Worm (Caenorhabditis elegans) whole organism, mixed stage, embryonic: ENCODE data around the gene ZC132.9.
"Not testable (repeated sequence)": the region's sequence is repeated elsewhere in the genome, so short reads cannot be mapped to it uniquely, and the experiment has no call there.

Experiments
- M03D4.4 ChIP-seq: sonication (generic microtip); optimal IDR thresholded peaks from 2 replicates; lab custom pipeline; 2017; ENCODE audit warnings: mild to moderate bottlenecking, missing genetic modification characterization, missing compliant biosample characterization
- bed-3 ChIP-seq: fragments of 200-800 bp; sonication (Bioruptor generic); optimal IDR thresholded peaks from 3 replicates; lab custom pipeline; 2018; ENCODE audit warnings: mild to moderate bottlenecking, missing genetic modification characterization, moderate library complexity, missing compliant biosample characterization
- ceh-39 ChIP-seq: fragments of 150-350 bp; optimal IDR thresholded peaks from 2 replicates; lab custom pipeline; 2014; ENCODE audit warnings: missing biosample characterization, missing genetic modification characterization
- ceh-83 ChIP-seq: fragments of 200-800 bp; sonication (Bioruptor generic); optimal IDR thresholded peaks from 2 replicates; lab custom pipeline; 2018; ENCODE audit warnings: mild to moderate bottlenecking, missing genetic modification characterization, missing compliant biosample characterization
- cnd-1 ChIP-seq: fragments of 200-800 bp; sonication (Bioruptor generic); optimal IDR thresholded peaks from 2 replicates; lab custom pipeline; 2018; ENCODE audit warnings: mild to moderate bottlenecking, missing genetic modification characterization, missing compliant biosample characterization
- elt-1 ChIP-seq: sonication (generic microtip); optimal IDR thresholded peaks from 2 replicates; lab custom pipeline; 2017; ENCODE audit warnings: missing genetic modification characterization, mild to moderate bottlenecking, missing compliant biosample characterization, antibody characterized with exemption, moderate library complexity, borderline replicate concordance; ENCODE audit not compliant: insufficient read depth
- ham-2 ChIP-seq: fragments of 200-800 bp; sonication (Bioruptor generic); optimal IDR thresholded peaks from 2 replicates; lab custom pipeline; 2018; ENCODE audit warnings: mild to moderate bottlenecking, missing genetic modification characterization, missing compliant biosample characterization
- lin-32 ChIP-seq: fragments of 200-800 bp; sonication (Bioruptor generic); optimal IDR thresholded peaks from 2 replicates; lab custom pipeline; 2018; ENCODE audit warnings: mild to moderate bottlenecking, missing genetic modification characterization, missing compliant biosample characterization
- lsy-2 ChIP-seq: fragments of 150-350 bp; optimal IDR thresholded peaks from 2 replicates; lab custom pipeline; 2014; ENCODE audit warnings: missing biosample characterization, missing genetic modification characterization
- mab-5 ChIP-seq: fragments of 150-350 bp; optimal IDR thresholded peaks from 2 replicates; lab custom pipeline; 2014; ENCODE audit warnings: missing biosample characterization, missing genetic modification characterization
- mep-1 ChIP-seq: fragments of 150-350 bp; optimal IDR thresholded peaks from 2 replicates; lab custom pipeline; 2017; ENCODE audit warnings: missing biosample characterization, missing genetic modification reagents, missing genetic modification characterization, inconsistent platforms
- mls-2 ChIP-seq: sonication (generic microtip); optimal IDR thresholded peaks from 2 replicates; lab custom pipeline; 2016; ENCODE audit warnings: mild to moderate bottlenecking, missing genetic modification characterization, moderate library complexity, missing compliant biosample characterization
- nhr-76 ChIP-seq: sonication (generic microtip); optimal IDR thresholded peaks from 2 replicates; lab custom pipeline; 2017; ENCODE audit warnings: missing biosample characterization, missing genetic modification characterization
- pha-4 ChIP-seq: fragments of 150-350 bp; optimal IDR thresholded peaks from 2 replicates; lab custom pipeline; 2018; ENCODE audit warnings: missing biosample characterization, missing genetic modification reagents, missing genetic modification characterization
- sem-2 ChIP-seq: fragments of 200-800 bp; sonication (Bioruptor generic); optimal IDR thresholded peaks from 2 replicates; lab custom pipeline; 2018; ENCODE audit warnings: mild to moderate bottlenecking, missing genetic modification characterization, missing compliant biosample characterization
- snpc-4 ChIP-seq: fragments of 150-350 bp; optimal IDR thresholded peaks from 2 replicates; lab custom pipeline; 2014; ENCODE audit warnings: missing biosample characterization, missing genetic modification characterization
- tbx-8 ChIP-seq: fragments of 200-800 bp; sonication (Bioruptor generic); optimal IDR thresholded peaks from 2 replicates; lab custom pipeline; 2018; ENCODE audit warnings: mild to moderate bottlenecking, missing genetic modification characterization, moderate library complexity, missing compliant biosample characterization
- unc-120 ChIP-seq: sonication (generic microtip); optimal IDR thresholded peaks from 2 replicates; lab custom pipeline; 2017; ENCODE audit warnings: missing genetic modification characterization, missing compliant biosample characterization; ENCODE audit not compliant: poor library complexity, severe bottlenecking
- unc-62 ChIP-seq: fragments of 150-350 bp; optimal IDR thresholded peaks from 2 replicates; lab custom pipeline; 2014; ENCODE audit warnings: missing biosample characterization, missing genetic modification reagents, missing genetic modification characterization
- zip-8 ChIP-seq: fragments of 150-350 bp; optimal IDR thresholded peaks from 2 replicates; lab custom pipeline; 2014; ENCODE audit warnings: missing biosample characterization, missing genetic modification characterization

Gene ZC132.9

DNA sequence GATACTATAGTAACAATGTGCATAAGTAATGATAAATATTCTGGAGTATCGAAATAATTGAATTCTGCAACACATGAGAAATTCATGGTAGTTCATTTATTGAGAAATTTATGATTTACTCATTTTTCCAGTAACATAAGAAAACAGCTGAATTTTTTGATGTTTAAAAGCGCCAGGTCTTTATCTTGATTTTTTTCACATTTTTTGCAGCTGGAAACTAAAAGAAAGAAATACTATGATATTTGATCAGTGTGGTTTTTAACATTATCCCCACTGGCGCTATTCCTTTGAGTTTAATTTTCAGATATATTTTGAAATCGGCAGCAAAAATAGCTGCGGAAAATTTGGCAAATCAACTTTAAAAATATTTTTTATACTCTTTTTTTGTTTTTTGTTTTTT lies 26.3 kb downstream of the ZC132.9 start, which contains the start of gene srh-194:
Gene srh-194, minus strand, starts transcription at position 101 of the 400 bp plus-strand sequence.
- not testable (repeated sequence) for TF ChIP-seq zip-8 (tag; lab: Kevin White, UChicago); sem-2 (GFP tag; lab: Kevin White, UChicago); mls-2 (tag; lab: Kevin White, UChicago)

DNA sequence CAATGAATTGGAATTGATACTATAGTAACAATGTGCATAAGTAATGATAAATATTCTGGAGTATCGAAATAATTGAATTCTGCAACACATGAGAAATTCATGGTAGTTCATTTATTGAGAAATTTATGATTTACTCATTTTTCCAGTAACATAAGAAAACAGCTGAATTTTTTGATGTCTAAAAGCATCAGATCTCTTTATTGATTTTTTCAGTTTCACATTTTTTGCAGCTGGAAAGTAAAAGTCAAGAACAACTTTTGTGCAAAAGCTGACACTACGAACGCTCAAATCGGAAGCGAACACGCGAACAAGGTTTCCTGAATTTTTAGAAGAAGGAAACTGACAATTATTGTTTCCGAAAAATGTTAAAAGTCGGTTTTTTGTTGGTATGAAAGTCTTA lies 29.7 kb downstream of the ZC132.9 start, which contains the start of gene srh-193:
Gene srh-193, minus strand, starts transcription at position 101 of the 400 bp plus-strand sequence.
- not testable (repeated sequence) for TF ChIP-seq mep-1; M03D4.4 (tag; lab: Kevin White, UChicago); ceh-39 (tag; lab: Kevin White, UChicago)

DNA sequence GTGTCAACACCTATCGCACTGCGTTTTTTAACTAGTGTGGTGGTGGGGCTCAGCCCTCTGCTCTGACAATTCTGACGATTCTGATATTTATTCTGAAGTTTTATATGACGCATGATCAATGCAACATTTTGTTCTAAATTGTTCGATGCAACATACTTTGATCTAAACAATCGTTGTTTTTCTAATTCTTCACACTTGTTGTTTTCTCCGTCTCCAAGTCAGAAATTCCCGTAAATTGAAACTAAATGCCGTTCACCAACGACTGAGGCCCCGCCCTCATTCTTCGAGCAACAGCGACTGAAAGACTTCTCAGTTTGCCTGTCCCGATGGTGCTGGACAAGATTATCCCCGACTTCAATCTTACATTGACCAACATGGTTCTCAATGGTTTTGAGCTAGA lies 35.0 kb downstream of the ZC132.9 start, which contains the start of gene srt-19:
Gene srt-19, plus strand, starts transcription at position 301 of the 400 bp plus-strand sequence.
- not testable (repeated sequence) for TF ChIP-seq ceh-83 (GFP tag; lab: Kevin White, UChicago); mab-5 (tag; lab: Kevin White, UChicago); tbx-8 (GFP tag; lab: Kevin White, UChicago)

DNA sequence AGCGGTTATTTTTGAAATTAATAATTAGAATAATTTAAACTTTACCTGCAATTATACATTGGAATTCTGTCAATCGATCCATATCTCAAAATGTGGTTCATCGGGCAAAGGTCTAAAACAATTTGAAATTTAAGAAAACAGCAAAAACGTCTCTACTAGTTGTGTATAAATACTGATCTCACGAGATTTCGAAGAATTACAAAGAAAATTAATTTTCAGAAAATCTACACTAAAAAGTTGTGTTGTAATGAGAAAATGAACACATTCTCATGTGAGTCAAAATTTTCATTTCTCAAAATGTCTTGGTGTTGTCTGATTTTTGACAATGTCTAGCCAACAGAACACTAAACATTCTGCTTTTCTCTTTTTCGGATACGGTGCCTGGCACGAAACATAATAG lies 38.1 kb downstream of the ZC132.9 start, which contains the start of gene srt-37:
Gene srt-37, minus strand, starts transcription at position 101 of the 400 bp plus-strand sequence.
- not testable (repeated sequence) for TF ChIP-seq snpc-4; cnd-1 (tag; lab: Kevin White, UChicago); ham-2 (GFP tag; lab: Kevin White, UChicago)

DNA sequence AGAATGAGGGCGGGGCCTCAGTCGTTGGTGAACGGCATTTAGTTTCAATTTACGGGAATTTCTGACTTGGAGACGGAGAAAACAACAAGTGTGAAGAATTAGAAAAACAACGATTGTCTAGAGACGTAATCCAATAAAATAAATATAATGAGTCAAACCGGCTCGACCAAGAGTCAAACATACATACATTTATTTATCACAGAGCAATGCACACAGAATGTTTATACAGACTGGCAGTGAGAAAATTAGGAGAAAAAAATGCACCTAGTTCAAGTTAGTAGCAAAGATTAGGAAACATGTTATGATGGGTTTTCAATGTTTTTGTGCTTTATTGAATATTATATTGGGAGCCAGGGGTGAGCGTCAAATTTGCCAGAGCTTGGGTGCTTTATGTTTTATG lies 41.0 kb downstream of the ZC132.9 start, which contains the start of gene srt-20:
Gene srt-20, minus strand, starts transcription at position 101 of the 400 bp plus-strand sequence.
- TF ChIP-seq pha-4 (tag; lab: Kevin White, UChicago); unc-62; zip-8 (tag; lab: Kevin White, UChicago): not testable (repeated sequence)

DNA sequence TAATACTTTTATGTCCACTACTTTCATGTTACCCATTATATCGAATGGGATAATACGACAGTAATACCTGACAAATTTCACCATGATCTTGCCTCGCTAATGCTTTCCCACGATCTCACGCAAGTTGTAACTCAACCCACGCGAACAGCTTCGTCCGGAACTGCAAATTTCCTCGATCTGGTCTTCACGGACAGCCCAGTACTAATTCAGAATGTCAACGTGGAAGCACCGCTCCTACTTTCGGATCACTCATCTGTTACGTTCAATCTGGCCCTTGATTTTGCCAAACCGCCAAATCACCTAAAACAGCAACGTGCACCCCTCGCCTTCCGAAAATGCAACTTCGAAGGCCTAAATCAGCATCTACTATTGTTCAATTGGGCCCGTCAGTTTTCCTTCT lies 46.4 kb downstream of the ZC132.9 start:
- TF ChIP-seq tbx-8 (GFP tag; lab: Kevin White, UChicago) (no peak), elt-1 (tag; lab: Kevin White, UChicago) (no peak), nhr-76 (tag; lab: Kevin White, UChicago) (no peak), mab-5 (tag; lab: Kevin White, UChicago) (no peak), ceh-39 (tag; lab: Kevin White, UChicago) (no peak), lsy-2 (tag; lab: Kevin White, UChicago) (no peak), M03D4.4 (tag; lab: Kevin White, UChicago) (no peak)

DNA sequence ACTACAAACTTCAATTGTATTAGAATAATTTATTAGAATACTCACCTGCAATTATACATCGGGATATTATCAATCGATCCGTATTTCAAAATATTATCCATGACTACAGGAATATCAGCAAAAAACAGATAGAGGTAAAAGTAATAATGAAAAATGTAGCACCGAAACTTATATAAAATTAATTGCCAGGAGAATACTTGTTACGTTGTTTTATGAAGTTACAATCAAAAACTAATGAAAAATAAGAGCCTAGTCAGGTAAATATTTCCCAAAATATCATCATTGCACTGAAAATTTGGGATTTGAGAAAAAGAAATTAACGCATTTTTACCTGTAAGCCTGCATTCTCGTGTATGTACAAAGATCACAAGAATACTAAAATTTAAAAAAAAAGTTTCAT lies 48.5 kb downstream of the ZC132.9 start, which contains the start of gene srt-38:
Gene srt-38, minus strand, starts transcription at position 101 of the 400 bp plus-strand sequence.
- not testable (repeated sequence) for TF ChIP-seq unc-120 (tag; lab: Kevin White, UChicago); lin-32 (GFP tag; lab: Kevin White, UChicago); nhr-76 (tag; lab: Kevin White, UChicago)

DNA sequence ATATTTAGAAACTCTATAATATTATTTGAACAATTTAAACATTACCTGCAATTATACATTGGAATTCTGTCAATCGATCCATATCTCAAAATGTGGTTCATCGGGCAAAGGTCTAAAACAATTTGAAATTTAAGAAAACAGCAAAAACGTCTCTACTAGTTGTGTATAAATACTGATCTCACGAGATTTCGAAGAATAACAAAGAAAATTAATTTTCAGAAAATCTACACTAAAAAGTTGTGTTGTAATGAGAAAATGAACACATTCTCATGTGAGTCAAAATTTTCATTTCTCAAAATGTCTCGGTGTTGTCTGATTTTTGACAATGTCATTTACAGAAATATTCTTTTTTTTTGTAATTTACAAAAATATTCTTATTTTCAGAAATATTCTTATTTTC lies 51.6 kb downstream of the ZC132.9 start, which contains the start of gene srt-36:
Gene srt-36, minus strand, starts transcription at position 101 of the 400 bp plus-strand sequence.
- TF ChIP-seq nhr-76 (tag; lab: Kevin White, UChicago); bed-3 (GFP tag; lab: Kevin White, UChicago); elt-1 (tag; lab: Kevin White, UChicago): not testable (repeated sequence)
- TF ChIP-seq, all 35 proteins: peak for 0; not testable (repeated sequence) for 35
